Fruit fly (Drosophila melanogaster) whole organism, embryonic: Measurements from ENCODE around the gene CG7907.

Experiments used
- Abd-B ChIP-seq: fragments of 200-800 bp; sonication (Bioruptor generic); optimal IDR thresholded peaks from 2 replicates; lab custom pipeline; 2018; ENCODE audit warnings: missing biosample characterization, mild to moderate bottlenecking, missing genetic modification characterization, moderate library complexity
- Asciz ChIP-seq: fragments of 200-800 bp; sonication (Bioruptor generic); optimal IDR thresholded peaks from 2 replicates; lab custom pipeline; 2017; ENCODE audit warnings: missing biosample characterization, mild to moderate bottlenecking, missing genetic modification characterization, missing genetic modification reagents
- Atf-2 ChIP-seq: fragments of 200-800 bp; sonication (Bioruptor generic); optimal IDR thresholded peaks from 2 replicates; lab custom pipeline; 2016; ENCODE audit warnings: missing biosample characterization, missing genetic modification characterization
- Bteb2 ChIP-seq: fragments of 200-800 bp; sonication (Bioruptor generic); optimal IDR thresholded peaks from 2 replicates; lab custom pipeline; 2016; ENCODE audit warnings: missing biosample characterization, missing genetic modification characterization
- C15 ChIP-seq: fragments of 200-800 bp; sonication (Bioruptor generic); IDR thresholded peaks from 3 replicates; pipeline ENCODE4 v1.3.6; 2022; ENCODE audit warnings: missing biosample characterization, missing genetic modification characterization
- CG10979 ChIP-seq: fragments of 200-800 bp; sonication (Bioruptor generic); optimal IDR thresholded peaks from 2 replicates; lab custom pipeline; 2018; ENCODE audit warnings: missing biosample characterization, mild to moderate bottlenecking, missing genetic modification characterization, moderate library complexity
- CG11247 ChIP-seq: fragments of 200-800 bp; sonication (Bioruptor generic); IDR thresholded peaks from 2 replicates; pipeline ENCODE4 v1.3.6; 2022; ENCODE audit warnings: missing biosample characterization, missing genetic modification characterization
- CG13123 ChIP-seq: fragments of 200-800 bp; sonication (Bioruptor generic); optimal IDR thresholded peaks from 2 replicates; lab custom pipeline; 2016; ENCODE audit warnings: missing biosample characterization, missing genetic modification characterization
- CG13296 ChIP-seq: fragments of 200-800 bp; sonication (Bioruptor generic); optimal IDR thresholded peaks from 3 replicates; lab custom pipeline; 2018; ENCODE audit warnings: missing biosample characterization, mild to moderate bottlenecking, missing genetic modification characterization
- CG1529 ChIP-seq: fragments of 200-800 bp; sonication (Bioruptor generic); optimal IDR thresholded peaks from 3 replicates; lab custom pipeline; 2018; ENCODE audit warnings: missing biosample characterization, missing genetic modification characterization
- CG15696 ChIP-seq: fragments of 200-800 bp; sonication (Bioruptor generic); optimal IDR thresholded peaks from 2 replicates; lab custom pipeline; 2019; ENCODE audit warnings: missing biosample characterization, mild to moderate bottlenecking, missing genetic modification characterization, moderate library complexity
- CG18011 ChIP-seq: fragments of 200-800 bp; sonication (Bioruptor generic); optimal IDR thresholded peaks from 2 replicates; lab custom pipeline; 2017; ENCODE audit warnings: missing biosample characterization, missing genetic modification characterization, mild to moderate bottlenecking, moderate library complexity, missing genotype
- CG2875 ChIP-seq: fragments of 200-800 bp; sonication (Bioruptor generic); optimal IDR thresholded peaks from 2 replicates; lab custom pipeline; 2017; ENCODE audit warnings: missing biosample characterization, mild to moderate bottlenecking, missing genetic modification characterization, missing genetic modification reagents
- CG2889 ChIP-seq: fragments of 200-800 bp; sonication (Bioruptor generic); IDR thresholded peaks from 3 replicates; pipeline ENCODE4 v1.3.6; 2022; ENCODE audit warnings: missing biosample characterization, missing genetic modification characterization
- CG30020 ChIP-seq: fragments of 200-800 bp; optimal IDR thresholded peaks from 2 replicates; lab custom pipeline; 2019; ENCODE audit warnings: missing biosample characterization, mild to moderate bottlenecking, missing genetic modification characterization, moderate library complexity
- CG3065 ChIP-seq: fragments of 200-800 bp; sonication (Bioruptor generic); optimal IDR thresholded peaks from 2 replicates; lab custom pipeline; 2016; ENCODE audit warnings: missing biosample characterization, missing genetic modification characterization
- CG32532 ChIP-seq: fragments of 200-800 bp; sonication (Bioruptor generic); IDR thresholded peaks from 2 replicates; pipeline ENCODE4 v1.3.6; 2022; ENCODE audit warnings: missing biosample characterization, missing genetic modification characterization
- CG4328 ChIP-seq: fragments of 200-800 bp; sonication (Bioruptor generic); optimal IDR thresholded peaks from 3 replicates; lab custom pipeline; 2017; ENCODE audit warnings: missing biosample characterization, missing genetic modification reagents, missing genetic modification characterization
- CG4820 ChIP-seq: fragments of 200-800 bp; sonication (Bioruptor generic); optimal IDR thresholded peaks from 3 replicates; lab custom pipeline; 2016; ENCODE audit warnings: missing biosample characterization, missing genetic modification characterization
- CG6272 ChIP-seq: fragments of 200-800 bp; sonication (Bioruptor generic); IDR thresholded peaks from 2 replicates; pipeline ENCODE4 v1.3.6; 2022; ENCODE audit warnings: missing biosample characterization, missing genetic modification characterization
- CG6854 ChIP-seq: fragments of 200-800 bp; sonication (Bioruptor generic); optimal IDR thresholded peaks from 3 replicates; lab custom pipeline; 2017; ENCODE audit warnings: missing biosample characterization, mild to moderate bottlenecking, missing genetic modification characterization
- CHES-1-like ChIP-seq: fragments of 200-800 bp; sonication (Bioruptor generic); optimal IDR thresholded peaks from 2 replicates; lab custom pipeline; 2016; ENCODE audit warnings: missing biosample characterization, missing genetic modification characterization
- Doc2 ChIP-seq: fragments of 200-800 bp; sonication (Bioruptor generic); IDR thresholded peaks from 2 replicates; pipeline ENCODE4 v1.3.6; 2022; ENCODE audit warnings: missing biosample characterization, missing genetic modification characterization
- E2f1 ChIP-seq: fragments of 200-800 bp; sonication (Bioruptor generic); IDR thresholded peaks from 2 replicates; pipeline ENCODE4 v1.3.6; 2022; ENCODE audit warnings: missing biosample characterization, missing genetic modification characterization
- HLHmδ ChIP-seq: fragments of 200-800 bp; sonication (Bioruptor generic); optimal IDR thresholded peaks from 2 replicates; lab custom pipeline; 2018; ENCODE audit warnings: missing biosample characterization, mild to moderate bottlenecking, missing genetic modification characterization, moderate library complexity
- Hr78 ChIP-seq, 2 experiments: fragments of 200-800 bp in 1 of 2; fragments of >200 bp in 1 of 2; sonication (Bioruptor generic) in 1 of 2; optimal IDR thresholded peaks; 2 replicates each; lab custom pipeline; 2017 to 2019; ENCODE audit warnings: missing biosample characterization in 2 of 2, missing genetic modification characterization in 2 of 2, mild to moderate bottlenecking in 1 of 2, moderate library complexity in 1 of 2
- Max ChIP-seq: fragments of 200-800 bp; sonication (Bioruptor generic); optimal IDR thresholded peaks from 2 replicates; lab custom pipeline; 2016; ENCODE audit warnings: missing biosample characterization, mild to moderate bottlenecking, missing genetic modification characterization
- Scr ChIP-seq: fragments of 200-800 bp; sonication (Bioruptor generic); IDR thresholded peaks from 2 replicates; pipeline ENCODE4 v1.3.6; 2022; ENCODE audit warnings: missing biosample characterization, missing genetic modification characterization; ENCODE audit not compliant: partially characterized antibody
- Six4 ChIP-seq: fragments of 200-800 bp; sonication (Bioruptor generic); optimal IDR thresholded peaks from 2 replicates; lab custom pipeline; 2016; ENCODE audit warnings: missing biosample characterization, missing genetic modification characterization
- Taf1 ChIP-seq: fragments of 200-800 bp; sonication (Bioruptor generic); IDR thresholded peaks from 2 replicates; pipeline ENCODE4 v1.3.6; 2022; ENCODE audit warnings: missing biosample characterization, missing genetic modification characterization
- Xrp1 ChIP-seq: fragments of 200-800 bp; sonication (Bioruptor generic); IDR thresholded peaks from 2 replicates; pipeline ENCODE4 v1.3.6; 2022; ENCODE audit warnings: missing biosample characterization, missing genetic modification characterization
- aop ChIP-seq: fragments of 200-800 bp; sonication (Bioruptor generic); IDR thresholded peaks from 2 replicates; pipeline ENCODE4 v1.3.6; 2022; ENCODE audit warnings: missing biosample characterization, missing genetic modification characterization
- bcd ChIP-seq: fragments of 200-800 bp; sonication (Bioruptor generic); optimal IDR thresholded peaks from 2 replicates; lab custom pipeline; 2017; ENCODE audit warnings: missing biosample characterization, mild to moderate bottlenecking, missing genetic modification characterization
- cad ChIP-seq: fragments of >200 bp; optimal IDR thresholded peaks from 2 replicates; lab custom pipeline; 2017; ENCODE audit warnings: missing biosample characterization, missing genetic modification characterization
- chif ChIP-seq, 2 experiments: fragments of 200-800 bp; sonication (Bioruptor generic); optimal IDR thresholded peaks; 3 replicates each; lab custom pipeline; 2016; ENCODE audit warnings: missing biosample characterization in 2 of 2, missing genetic modification characterization in 2 of 2
- da ChIP-seq: fragments of 200-800 bp; sonication (Bioruptor generic); optimal IDR thresholded peaks from 2 replicates; lab custom pipeline; 2016; ENCODE audit warnings: missing biosample characterization, missing genetic modification characterization
- gcm ChIP-seq: fragments of 200-800 bp; sonication (Bioruptor generic); optimal IDR thresholded peaks from 2 replicates; lab custom pipeline; 2019; ENCODE audit warnings: missing biosample characterization, mild to moderate bottlenecking, missing genetic modification characterization, moderate library complexity
- gcm2 ChIP-seq: fragments of 200-800 bp; sonication (Bioruptor generic); optimal IDR thresholded peaks from 2 replicates; lab custom pipeline; 2016; ENCODE audit warnings: missing biosample characterization, missing genetic modification characterization
- gsb ChIP-seq: fragments of 200-800 bp; sonication (Bioruptor generic); IDR thresholded peaks from 2 replicates; pipeline ENCODE4 v1.3.6; 2022; ENCODE audit warnings: missing biosample characterization, missing genetic modification characterization
- kni ChIP-seq: fragments of 200-800 bp; sonication (Bioruptor generic); optimal IDR thresholded peaks from 3 replicates; lab custom pipeline; 2017; ENCODE audit warnings: mild to moderate bottlenecking, missing biosample characterization, missing genetic modification reagents, missing genetic modification characterization
- pum ChIP-seq: fragments of 200-800 bp; sonication (Bioruptor generic); optimal IDR thresholded peaks from 2 replicates; lab custom pipeline; 2016; ENCODE audit warnings: missing biosample characterization, missing genetic modification characterization
- pzg ChIP-seq: fragments of 200-800 bp; sonication (Bioruptor generic); optimal IDR thresholded peaks from 3 replicates; lab custom pipeline; 2018; ENCODE audit warnings: missing biosample characterization, mild to moderate bottlenecking, missing genetic modification characterization, moderate library complexity
- repo ChIP-seq: fragments of 200-800 bp; sonication (Bioruptor generic); optimal IDR thresholded peaks from 2 replicates; lab custom pipeline; 2016; ENCODE audit warnings: missing biosample characterization, missing genetic modification characterization
- run ChIP-seq: fragments of 200-800 bp; sonication (Bioruptor generic); optimal IDR thresholded peaks from 3 replicates; lab custom pipeline; 2018; ENCODE audit warnings: missing biosample characterization, mild to moderate bottlenecking, missing genetic modification characterization
- salm ChIP-seq: fragments of 200-800 bp; sonication (Bioruptor generic); optimal IDR thresholded peaks from 2 replicates; lab custom pipeline; 2018; ENCODE audit warnings: missing biosample characterization, mild to moderate bottlenecking, missing genetic modification characterization
- seq ChIP-seq: fragments of 200-800 bp; sonication (Bioruptor generic); IDR thresholded peaks from 2 replicates; pipeline ENCODE4 v1.3.6; 2022; ENCODE audit warnings: missing biosample characterization, missing genetic modification characterization
- sug ChIP-seq: fragments of 200-800 bp; optimal IDR thresholded peaks from 2 replicates; lab custom pipeline; 2019; ENCODE audit warnings: missing biosample characterization, mild to moderate bottlenecking, missing genetic modification characterization, moderate library complexity
- tin ChIP-seq: fragments of 200-800 bp; sonication (Bioruptor generic); optimal IDR thresholded peaks from 3 replicates; lab custom pipeline; 2016; ENCODE audit warnings: missing biosample characterization, missing genetic modification characterization
- tup ChIP-seq: fragments of 200-800 bp; sonication (Bioruptor generic); optimal IDR thresholded peaks from 2 replicates; lab custom pipeline; 2016; ENCODE audit warnings: missing biosample characterization, mild to moderate bottlenecking, missing genetic modification characterization, moderate library complexity
- tx ChIP-seq: fragments of 200-800 bp; sonication (Bioruptor generic); optimal IDR thresholded peaks from 2 replicates; lab custom pipeline; 2016; ENCODE audit warnings: missing biosample characterization, missing genetic modification characterization
- z ChIP-seq: fragments of 200-800 bp; sonication (Bioruptor generic); IDR thresholded peaks from 3 replicates; pipeline ENCODE4 v1.3.6; 2022; ENCODE audit warnings: missing biosample characterization, missing genetic modification characterization
- zf30C ChIP-seq: fragments of 200-800 bp; sonication (Bioruptor generic); optimal IDR thresholded peaks from 3 replicates; lab custom pipeline; 2018; ENCODE audit warnings: missing biosample characterization, mild to moderate bottlenecking, missing genetic modification characterization

CG7907 gene

dm6 chr3R:21376331-21376761, 27.2 kb upstream of the CG7907 start (continued):
- TF ChIP-seq aop (GFP tag; lab: Robert Waterston, UW) (no peak), sug (tag; lab: Kevin White, UChicago) (peak; percentile 43), CG13296 (peak; percentile 59), C15 (GFP tag; lab: Robert Waterston, UW) (no peak), run (tag; lab: Kevin White, UChicago) (no peak), z (GFP tag; lab: Robert Waterston, UW) (no peak), CG18011 (GFP tag; lab: Kevin White, UChicago) (no peak), gcm (GFP tag; lab: Kevin White, UChicago) (peak; percentile 73), Abd-B (GFP tag; lab: Kevin White, UChicago) (no peak), CG4820 (no peak), Scr (GFP tag; lab: Robert Waterston, UW) (no peak), CG11247 (GFP tag; lab: Robert Waterston, UW) (no peak), CG2875 (GFP tag; lab: Kevin White, UChicago) (no peak), Max (GFP tag; lab: Kevin White, UChicago) (peak; percentile 57), Asciz (GFP tag; lab: Kevin White, UChicago) (no peak), pzg (peak; percentile 50), kni (GFP tag; lab: Kevin White, UChicago) (peak; percentile 19), CG30020 (peak; percentile 3), E2f1 (GFP tag; lab: Robert Waterston, UW) (peak; percentile 71; the same call in 1 of the 2 replicates), tx (GFP tag; lab: Kevin White, UChicago) (no peak), cad (GFP tag; lab: Kevin White, UChicago) (no peak), CG1529 (GFP tag; lab: Kevin White, UChicago) (no peak), Hr78 (GFP tag; optimal IDR thresholded peaks at IDR 0.05; lab: Kevin White, UChicago) (no peak), chif (GFP tag; optimal IDR thresholded peaks at IDR 0.05; lab: Kevin White, UChicago) (no peak), CHES-1-like (GFP tag; lab: Kevin White, UChicago) (peak; percentile 6), Atf-2 (GFP tag; lab: Kevin White, UChicago) (no peak), CG15696 (tag; lab: Kevin White, UChicago) (no peak), zf30C (no peak), gsb (GFP tag; lab: Robert Waterston, UW) (no peak), Xrp1 (no peak), CG13123 (no peak), bcd (GFP tag; lab: Kevin White, UChicago) (no peak), Bteb2 (no peak), gcm2 (GFP tag; lab: Kevin White, UChicago) (no peak), HLHmδ (GFP tag; lab: Kevin White, UChicago) (peak; percentile 65), CG6854 (peak; percentile 47), CG6272 (no peak), CG2889 (GFP tag; lab: Robert Waterston, UW) (no peak), da (GFP tag; lab: Kevin White, UChicago) (no peak), seq (GFP tag; lab: Robert Waterston, UW) (peak; percentile 73; the same call in 1 of the 2 replicates), repo (no peak), CG3065 (GFP tag; lab: Kevin White, UChicago) (no peak), tup (GFP tag; lab: Kevin White, UChicago) (no peak), Doc2 (no peak), Taf1 (GFP tag; lab: Robert Waterston, UW) (no peak), tin (GFP tag; lab: Kevin White, UChicago) (no peak), CG10979 (tag; lab: Kevin White, UChicago) (no peak), CG32532 (GFP tag; lab: Robert Waterston, UW) (peak; percentile 54; the same call in 1 of the 2 replicates), CG4328 (GFP tag; lab: Kevin White, UChicago) (peak; percentile 31), pum (GFP tag; lab: Kevin White, UChicago) (no peak), salm (tag; lab: Kevin White, UChicago) (no peak), Six4 (GFP tag; lab: Kevin White, UChicago) (no peak)
